Worm (Caenorhabditis elegans): ENCODE data around the gene ZK792.1.
A peak's percentile ranks its signal among the peaks of the same experiment; 100 is the strongest.

The ZK792.1 gene

ce11 chrIV:11635437-11636408 is 23.9 kb upstream of the ZK792.1 start, which contains the start of gene mars-1:
Gene mars-1, minus strand, starts transcription at chrIV:11635487.
- TF ChIP-seq unc-55 (GFP tag; optimal IDR thresholded peaks at IDR 0.05) = no peak
- TF ChIP-seq hlh-8 (tag; optimal IDR thresholded peaks at IDR 0.05) = peak; percentile 51
- TF ChIP-seq Y22D7AL.16 (tag; optimal IDR thresholded peaks at IDR 0.05) = no peak
- no peak for TF ChIP-seq ceh-30 (tag; optimal IDR thresholded peaks at IDR 0.05)
- no peak for TF ChIP-seq elt-4 (tag; optimal IDR thresholded peaks at IDR 0.05)
- peak; percentile 18 for TF ChIP-seq eyg-1 (tag; optimal IDR thresholded peaks at IDR 0.05)
- no peak for TF ChIP-seq K09A11.1 (tag; optimal IDR thresholded peaks at IDR 0.05; ENCODE audit: insufficient read depth)
- peak; percentile 54 for TF ChIP-seq lim-6 (tag; optimal IDR thresholded peaks at IDR 0.05)
- peak; percentile 62 for TF ChIP-seq ceh-14 (tag; optimal IDR thresholded peaks at IDR 0.05)
- no peak for TF ChIP-seq gmeb-2 (tag; optimal IDR thresholded peaks at IDR 0.05)
- TF ChIP-seq K02D7.2 (tag; optimal IDR thresholded peaks at IDR 0.05) = no peak
- TF ChIP-seq rnt-1 (tag; optimal IDR thresholded peaks at IDR 0.05) = peak; percentile 49
- peak; percentile 60 for TF ChIP-seq unc-42 (tag; optimal IDR thresholded peaks at IDR 0.05)
- peak; percentile 72 for TF ChIP-seq F13H6.1 (tag; optimal IDR thresholded peaks at IDR 0.05)
- no peak for TF ChIP-seq dve-1 (tag; optimal IDR thresholded peaks at IDR 0.05)
- peak; percentile 90 for TF ChIP-seq ets-4 (tag; optimal IDR thresholded peaks at IDR 0.05)
- no peak for TF ChIP-seq che-1 (tag; optimal IDR thresholded peaks at IDR 0.05)
- peak; percentile 79 for TF ChIP-seq tbx-7 (tag; optimal IDR thresholded peaks at IDR 0.05)
- no peak for TF ChIP-seq sox-4 (tag; optimal IDR thresholded peaks at IDR 0.05)
- TF ChIP-seq ceh-22 (tag; optimal IDR thresholded peaks at IDR 0.05) = no peak
- TF ChIP-seq ama-1 (optimal IDR thresholded peaks at IDR 0.05) = no peak
- no peak for TF ChIP-seq ttx-3 (tag; optimal IDR thresholded peaks at IDR 0.05)
- peak; percentile 59 for TF ChIP-seq elt-2 (tag; optimal IDR thresholded peaks at IDR 0.05)
- TF ChIP-seq hlh-30 (tag; optimal IDR thresholded peaks at IDR 0.05; ENCODE audit: insufficient read depth) = no peak
- TF ChIP-seq ceh-45 (GFP tag; IDR thresholded peaks at IDR 0.05) = no peak
- peak; percentile 64 for TF ChIP-seq pqm-1 (tag; optimal IDR thresholded peaks at IDR 0.05)
- no peak for TF ChIP-seq npax-4 (tag; optimal IDR thresholded peaks at IDR 0.05)
- TF ChIP-seq fkh-6 (tag; optimal IDR thresholded peaks at IDR 0.05) = no peak
- TF ChIP-seq sdc-2 (tag; optimal IDR thresholded peaks at IDR 0.05) = no peak
- TF ChIP-seq ceh-9 (tag; optimal IDR thresholded peaks at IDR 0.05) = no peak
- TF ChIP-seq ztf-16 (tag; optimal IDR thresholded peaks at IDR 0.05) = no peak
- no peak for TF ChIP-seq fkh-10 (GFP tag; optimal IDR thresholded peaks at IDR 0.05)
- TF ChIP-seq unc-3 (GFP tag; conservative IDR thresholded peaks at IDR 0.05) = no peak
- TF ChIP-seq unc-3 (tag; optimal IDR thresholded peaks at IDR 0.05) = peak; percentile 60
- TF ChIP-seq ceh-24 (tag; optimal IDR thresholded peaks at IDR 0.05) = no peak
- peak; percentile 49 for TF ChIP-seq mec-3 (tag; optimal IDR thresholded peaks at IDR 0.05; ENCODE audit: borderline replicate concordance)
- TF ChIP-seq C08G9.2 (tag; optimal IDR thresholded peaks at IDR 0.05) = peak; percentile 85
- no peak for TF ChIP-seq pha-4 (tag; optimal IDR thresholded peaks at IDR 0.05)
- no peak for TF ChIP-seq pat-9 (tag; optimal IDR thresholded peaks at IDR 0.05)
- no peak for TF ChIP-seq pros-1 (tag; optimal IDR thresholded peaks at IDR 0.05)
- peak; percentile 72 for TF ChIP-seq fax-1 (tag; optimal IDR thresholded peaks at IDR 0.05)
- TF ChIP-seq ceh-2 (tag; optimal IDR thresholded peaks at IDR 0.05) = peak; percentile 82
- TF ChIP-seq ceh-34 (tag; optimal IDR thresholded peaks at IDR 0.05) = peak; percentile 76
- peak; percentile 50 for TF ChIP-seq ceh-18 (tag; optimal IDR thresholded peaks at IDR 0.05)
- peak; percentile 93 for TF ChIP-seq zip-5 (tag; optimal IDR thresholded peaks at IDR 0.05)
- no peak for TF ChIP-seq nhr-232 (tag; optimal IDR thresholded peaks at IDR 0.05)
- no peak for TF ChIP-seq C38D4.7 (GFP tag; optimal IDR thresholded peaks at IDR 0.05)
- peak; percentile 57 for TF ChIP-seq unc-86 (tag; optimal IDR thresholded peaks at IDR 0.05)
- peak; percentile 80 for TF ChIP-seq tbx-2 (tag; optimal IDR thresholded peaks at IDR 0.05)
- no peak for TF ChIP-seq sox-2 (GFP tag; IDR thresholded peaks at IDR 0.05)
- TF ChIP-seq odd-2 (tag; optimal IDR thresholded peaks at IDR 0.05) = no peak
- TF ChIP-seq madf-2 (tag; optimal IDR thresholded peaks at IDR 0.05) = no peak
